Worm (Caenorhabditis elegans): ENCODE data around the gene K02E7.4.

K02E7.4 gene

ce11 chrII:1117992-1118729 is 46.0 kb downstream of the K02E7.4 start, which contains the start of gene lips-13:
TSS of gene lips-13 (minus strand) at chrII:1118042.
- TF ChIP-seq mab-5 (tag; optimal IDR thresholded peaks at IDR 0.05) (no peak), unc-55 (GFP tag; optimal IDR thresholded peaks at IDR 0.05) (no peak), lin-39 (tag; optimal IDR thresholded peaks at IDR 0.05) (no peak), snpc-4 (tag; optimal IDR thresholded peaks at IDR 0.05) (no peak), ztf-1 (GFP tag; conservative IDR thresholded peaks at IDR 0.05) (no peak), aly-2 (tag; optimal IDR thresholded peaks at IDR 0.05) (no peak), mbf-1 (tag; optimal IDR thresholded peaks at IDR 0.05) (no peak), egl-27 (tag; optimal IDR thresholded peaks at IDR 0.05) (no peak), zag-1 (tag; optimal IDR thresholded peaks at IDR 0.05) (no peak), ztf-11 (tag; optimal IDR thresholded peaks at IDR 0.05) (no peak), ztf-4 (tag; optimal IDR thresholded peaks at IDR 0.05) (no peak), crh-2 (tag; optimal IDR thresholded peaks at IDR 0.05) (no peak), nhr-129 (tag; optimal IDR thresholded peaks at IDR 0.05) (no peak), alr-1 (tag; optimal IDR thresholded peaks at IDR 0.05) (no peak), R02D3.7 (tag; optimal IDR thresholded peaks at IDR 0.05) (no peak)

ce11 chrII:1123208-1123607 is 51.0 kb downstream of the K02E7.4 start, which contains the start of the genes sut-1 and eri-3:
TSS of gene sut-1 (minus strand) at chrII:1123265.
TSS of gene eri-3 (plus strand) at chrII:1123534.
- TF ChIP-seq nhr-12 (tag; optimal IDR thresholded peaks at IDR 0.05) (no peak), egl-27 (tag; optimal IDR thresholded peaks at IDR 0.05) (no peak), lin-11 (tag; optimal IDR thresholded peaks at IDR 0.05) (no peak), snpc-4 (tag; optimal IDR thresholded peaks at IDR 0.05) (no peak), gmeb-1 (tag; optimal IDR thresholded peaks at IDR 0.05) (no peak)

Measured in whole organism, L2 larva.